Worm (Caenorhabditis elegans) whole organism, L4/young adult: ENCODE measurements around the gene nhr-253.

Source experiments
- W03F9.2 ChIP-seq: fragments of 150-350 bp; optimal IDR thresholded peaks from 2 replicates; lab custom pipeline; 2014; ENCODE audit warnings: missing biosample characterization, missing genetic modification characterization
- dao-5 ChIP-seq: sonication (generic microtip); optimal IDR thresholded peaks from 2 replicates; lab custom pipeline; 2016; ENCODE audit warnings: missing genotype, missing genetic modification characterization, moderate library complexity, missing compliant biosample characterization
- him-1 ChIP-seq: sonication (generic microtip); optimal IDR thresholded peaks from 2 replicates; lab custom pipeline; 2016; ENCODE audit warnings: missing genotype, missing genetic modification reagents, missing genetic modification characterization, missing compliant biosample characterization

DNA sequence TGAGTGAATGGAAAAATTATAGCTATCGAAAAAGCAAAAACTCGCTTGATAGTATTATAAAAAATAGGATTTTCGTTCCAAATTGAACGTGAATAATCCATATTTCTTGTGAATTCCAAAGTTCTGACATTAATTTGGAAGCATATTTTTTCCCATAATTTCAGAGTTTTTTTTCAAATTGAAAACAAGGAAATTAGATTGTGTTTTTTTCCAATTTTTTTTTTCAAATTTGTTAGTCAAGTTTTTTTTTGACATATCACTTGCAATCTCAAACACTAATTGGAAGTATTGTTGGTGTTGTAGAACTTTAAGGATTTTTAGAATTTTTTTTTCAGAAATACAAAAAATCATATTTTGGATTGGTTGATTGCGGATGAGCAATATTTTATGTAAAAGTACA lies 50.2 kb downstream of the nhr-253 start, which contains the start of gene srh-34:
- no peak for TF ChIP-seq him-1 (tag; lab: Kevin White, UChicago)
- no peak for TF ChIP-seq W03F9.2 (tag; lab: Kevin White, UChicago)
- TF ChIP-seq dao-5 = no peak
